Worm (Caenorhabditis elegans): Measurements from ENCODE around the gene srh-141.

srh-141 gene

ce11 chrV:16443626-16444025, at the start of gene srh-141:
TSS of gene srh-141 (plus strand) at chrV:16443926.
- TF ChIP-seq B0035.1 (tag; optimal IDR thresholded peaks at IDR 0.05) (no peak), zfh-2 (GFP tag; conservative IDR thresholded peaks at IDR 0.05) (no peak), Y53F4B.3 (GFP tag; IDR thresholded peaks at IDR 0.05) (no peak), cebp-1 (GFP tag; IDR thresholded peaks at IDR 0.05) (no peak), cebp-1 (tag; optimal IDR thresholded peaks at IDR 0.05) (no peak), ceh-40 (GFP tag; IDR thresholded peaks at IDR 0.05) (no peak), F22D6.2 (tag; optimal IDR thresholded peaks at IDR 0.05) (no peak), nhr-27 (tag; optimal IDR thresholded peaks at IDR 0.05) (no peak), F23B12.7 (tag; optimal IDR thresholded peaks at IDR 0.05; ENCODE audit: insufficient read depth) (no peak), lin-40 (tag; optimal IDR thresholded peaks at IDR 0.05) (no peak), ztf-26 (tag; optimal IDR thresholded peaks at IDR 0.05) (no peak), madf-3 (GFP tag; IDR thresholded peaks at IDR 0.05) (no peak), rpc-1 (optimal IDR thresholded peaks at IDR 0.05) (no peak), rpc-1 (tag; optimal IDR thresholded peaks at IDR 0.05) (no peak), K11D2.4 (GFP tag; IDR thresholded peaks at IDR 0.05) (no peak), Y67H2A.10 (GFP tag; conservative IDR thresholded peaks at IDR 0.05) (no peak), hlh-26 (GFP tag; conservative IDR thresholded peaks at IDR 0.05) (no peak), F57A8.1 (GFP tag; optimal IDR thresholded peaks at IDR 0.05) (no peak)

DNA sequence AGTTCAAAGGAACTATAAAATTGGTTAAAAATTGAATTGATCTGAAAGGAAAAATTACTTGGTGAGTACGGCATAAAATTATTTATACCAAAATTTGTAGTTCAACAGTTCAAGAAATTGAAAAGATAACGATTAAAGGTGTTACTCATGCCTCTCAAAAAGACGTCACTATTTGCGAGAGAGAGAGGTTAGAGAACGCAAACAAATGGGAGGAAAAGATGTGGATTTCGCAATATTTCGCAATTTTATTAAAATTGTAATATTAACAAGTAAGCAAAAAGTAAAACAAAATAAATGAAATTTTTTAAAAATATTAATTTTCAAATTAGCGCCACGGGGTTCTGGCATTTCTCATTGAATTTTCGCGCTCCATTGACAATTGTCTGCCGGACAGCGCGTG, 48.6 kb upstream of the srh-141 start, which contains the start of gene F13A7.11:
Gene F13A7.11 (minus strand): TSS at position 174 of the 400 bp plus-strand sequence.
- TF ChIP-seq snpc-1.3 (tag; optimal IDR thresholded peaks at IDR 0.05; ENCODE audit: insufficient read depth): no peak
- 0 out of 2 replicates have a peak, but pooled peaks have one; percentile 13 for TF ChIP-seq mcd-1 (GFP tag; IDR thresholded peaks at IDR 0.05)
- TF ChIP-seq die-1 (tag; optimal IDR thresholded peaks at IDR 0.05): no peak
- no peak for TF ChIP-seq unc-130 (GFP tag; optimal IDR thresholded peaks at IDR 0.05)
- no peak for TF ChIP-seq lin-26 (GFP tag; IDR thresholded peaks at IDR 0.05)
- TF ChIP-seq attf-6 (GFP tag; IDR thresholded peaks at IDR 0.05): no peak
- TF ChIP-seq snpc-4 (GFP tag; optimal IDR thresholded peaks at IDR 0.05): no peak
- peak in 2 of 4 experiments; percentile 2 to 4 for TF ChIP-seq snpc-4 (tag; optimal IDR thresholded peaks at IDR 0.05)
- TF ChIP-seq chd-7 (tag; optimal IDR thresholded peaks at IDR 0.05): no peak
- no peak for TF ChIP-seq F37B4.10 (GFP tag; IDR thresholded peaks at IDR 0.05)
- no peak for TF ChIP-seq ztf-28 (GFP tag; IDR thresholded peaks at IDR 0.05)
- no peak for TF ChIP-seq ztf-6 (GFP tag; IDR thresholded peaks at IDR 0.05)
- TF ChIP-seq Y53F4B.3 (GFP tag; IDR thresholded peaks at IDR 0.05): no peak
- no peak for TF ChIP-seq zfh-2 (GFP tag; conservative IDR thresholded peaks at IDR 0.05)
- TF ChIP-seq lin-40 (tag; optimal IDR thresholded peaks at IDR 0.05): no peak
- peak; percentile 15 for TF ChIP-seq attf-5 (GFP tag; optimal IDR thresholded peaks at IDR 0.05)
- peak; percentile 99 for TF ChIP-seq cebp-1 (GFP tag; IDR thresholded peaks at IDR 0.05)
- peak; percentile 99 for TF ChIP-seq cebp-1 (tag; optimal IDR thresholded peaks at IDR 0.05)
- TF ChIP-seq cebp-2 (GFP tag; IDR thresholded peaks at IDR 0.05): 0 out of 2 replicates have a peak, but pooled peaks have one; percentile 52
- no peak for TF ChIP-seq efl-1 (GFP tag; optimal IDR thresholded peaks at IDR 0.05)
- TF ChIP-seq lag-1 (GFP tag; IDR thresholded peaks at IDR 0.05): no peak
- TF ChIP-seq akir-1 (GFP tag; optimal IDR thresholded peaks at IDR 0.05): no peak
- TF ChIP-seq nhr-80 (tag; optimal IDR thresholded peaks at IDR 0.05): peak; percentile 41

ce11 chrV:16395739-16396138, 48.0 kb upstream of the srh-141 start, which contains the start of gene F13A7.12:
TSS of gene F13A7.12 (plus strand) at chrV:16396039.
- TF ChIP-seq F37B4.10 (GFP tag; IDR thresholded peaks at IDR 0.05) (no peak), dpff-1 (tag; optimal IDR thresholded peaks at IDR 0.05) (no peak), snpc-3.4 (tag; optimal IDR thresholded peaks at IDR 0.05) (no peak), ztf-22 (GFP tag; optimal IDR thresholded peaks at IDR 0.05) (no peak), F55B11.4 (tag; optimal IDR thresholded peaks at IDR 0.05; ENCODE audit: borderline replicate concordance, insufficient read depth) (no peak), sptf-2 (GFP tag; optimal IDR thresholded peaks at IDR 0.05) (no peak), madf-10 (tag; optimal IDR thresholded peaks at IDR 0.05) (no peak), attf-6 (GFP tag; IDR thresholded peaks at IDR 0.05) (no peak), F10E7.11 (tag; optimal IDR thresholded peaks at IDR 0.05) (no peak)

Data from whole organism, young adult.